Fruit fly (Drosophila melanogaster): ENCODE measurements around the gene Inx7.

The Inx7 gene

dm6 chrX:6993350-6993749 lies at the start of gene Inx7:
Inx7 (minus strand) TSS chrX:6993612.
- TF ChIP-seq psq (optimal IDR thresholded peaks at IDR 0.05) (no peak), Dll (optimal IDR thresholded peaks at IDR 0.05) (no peak), EcR (GFP tag; optimal IDR thresholded peaks at IDR 0.05) (no peak), pan (optimal IDR thresholded peaks at IDR 0.05) (no peak), usp (GFP tag; optimal IDR thresholded peaks at IDR 0.05) (no peak), CG8478 (optimal IDR thresholded peaks at IDR 0.05) (no peak)

DNA sequence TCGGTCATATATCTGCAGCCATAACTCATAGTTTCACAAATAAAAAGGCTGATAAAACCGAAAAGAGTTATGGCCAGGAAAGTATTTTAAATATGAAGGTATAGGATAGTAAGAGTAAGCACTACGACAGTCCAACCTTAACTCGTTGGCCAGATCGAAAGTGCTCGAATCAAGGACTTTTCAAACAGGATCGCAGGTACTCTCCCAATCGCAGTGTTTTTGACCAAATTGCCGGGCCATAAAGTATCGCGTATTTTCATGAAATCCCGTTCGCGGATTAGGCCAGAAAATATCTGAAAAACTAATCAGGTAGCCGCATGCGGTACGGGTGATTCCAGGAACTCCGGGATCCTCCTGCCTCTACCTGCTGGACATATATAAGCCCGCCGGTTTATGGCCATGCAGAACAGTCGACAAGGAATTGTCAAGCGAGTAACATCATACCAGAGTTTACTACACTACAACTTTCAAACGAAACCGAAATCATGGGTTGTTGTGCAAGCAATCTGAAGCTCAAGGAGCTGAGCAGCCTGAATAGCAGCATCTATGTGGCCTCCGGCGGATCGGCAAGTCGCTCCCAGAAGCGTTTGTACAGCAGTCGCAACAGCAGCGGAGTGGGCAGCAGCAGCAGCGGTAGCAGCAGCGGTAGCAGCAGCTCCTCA lies 46.9 kb upstream of the Inx7 start, which contains the start of gene CG14427:
Gene CG14427, plus strand, starts transcription at position 399 of the 662 bp plus-strand sequence.
- no peak for TF ChIP-seq Dll (optimal IDR thresholded peaks at IDR 0.05)
- no peak for TF ChIP-seq psq (optimal IDR thresholded peaks at IDR 0.05)
- no peak for TF ChIP-seq pan (optimal IDR thresholded peaks at IDR 0.05)
- no peak for TF ChIP-seq CG8478 (optimal IDR thresholded peaks at IDR 0.05)
- TF ChIP-seq EcR (GFP tag; optimal IDR thresholded peaks at IDR 0.05): no peak
- TF ChIP-seq usp (GFP tag; optimal IDR thresholded peaks at IDR 0.05): no peak

dm6 chrX:7037061-7037460 lies 43.6 kb upstream of the Inx7 start:
- TF ChIP-seq usp (GFP tag; optimal IDR thresholded peaks at IDR 0.05) (no peak), Dll (optimal IDR thresholded peaks at IDR 0.05) (no peak), psq (optimal IDR thresholded peaks at IDR 0.05) (no peak), EcR (GFP tag; optimal IDR thresholded peaks at IDR 0.05) (no peak), CG8478 (optimal IDR thresholded peaks at IDR 0.05) (no peak), pan (optimal IDR thresholded peaks at IDR 0.05) (no peak)

dm6 chrX:7034892-7035291 lies 41.5 kb upstream of the Inx7 start:
- no peak for TF ChIP-seq pan (optimal IDR thresholded peaks at IDR 0.05)
- no peak for TF ChIP-seq psq (optimal IDR thresholded peaks at IDR 0.05)
- TF ChIP-seq Dll (optimal IDR thresholded peaks at IDR 0.05): no peak
- TF ChIP-seq EcR (GFP tag; optimal IDR thresholded peaks at IDR 0.05): no peak
- no peak for TF ChIP-seq CG8478 (optimal IDR thresholded peaks at IDR 0.05)
- no peak for TF ChIP-seq usp (GFP tag; optimal IDR thresholded peaks at IDR 0.05)

dm6 chrX:7014931-7015428 lies 21.6 kb upstream of the Inx7 start:
- TF ChIP-seq pan (optimal IDR thresholded peaks at IDR 0.05) (peak; percentile 66), CG8478 (optimal IDR thresholded peaks at IDR 0.05) (no peak)

DNA sequence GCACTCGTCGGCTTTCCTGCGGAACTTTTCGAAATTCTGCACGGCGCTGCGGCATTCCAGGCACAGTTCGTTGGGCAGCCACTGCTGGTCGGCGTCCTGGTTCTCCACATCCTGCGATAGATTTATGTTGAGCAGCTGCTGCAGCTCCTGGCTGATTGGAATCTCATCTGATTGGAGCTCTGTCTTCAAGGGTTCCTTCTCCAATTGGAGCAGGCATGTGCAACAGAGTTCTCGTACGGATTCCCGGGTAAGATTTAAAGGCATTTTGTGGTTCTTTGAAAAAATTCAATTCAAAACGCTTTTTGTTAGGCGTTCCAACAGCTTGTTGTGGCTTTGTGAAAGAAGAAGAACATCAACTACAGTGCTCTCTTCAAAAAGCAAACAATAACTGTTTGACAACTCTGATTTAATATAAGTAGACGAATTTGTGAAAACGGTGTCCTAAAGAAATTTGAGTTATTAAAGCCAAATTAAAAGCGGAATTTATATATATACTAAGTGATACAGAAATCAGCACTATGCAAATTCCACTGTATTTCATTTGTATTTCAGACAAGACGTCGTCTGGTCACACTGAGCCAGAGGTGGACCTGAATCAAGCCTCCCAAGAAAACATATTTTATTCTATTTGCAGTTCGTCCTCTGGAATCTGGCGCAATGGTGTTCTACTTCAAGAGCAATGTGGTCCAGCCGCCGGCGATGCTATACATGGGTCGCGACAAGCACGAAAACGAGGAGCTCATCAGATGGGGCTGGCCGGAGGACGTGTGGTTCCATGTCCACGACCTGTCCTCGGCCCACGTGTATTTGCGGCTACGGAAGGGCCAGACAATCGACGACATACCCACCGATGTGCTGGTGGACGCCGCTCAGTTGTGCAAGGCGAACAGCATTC lies 20.2 kb upstream of the Inx7 start, which contains the start of the genes CG3032 and CG4593:
Gene CG3032, minus strand, starts transcription at position 562 of the 895 bp plus-strand sequence.
Gene CG4593, plus strand, starts transcription at position 568 of the 895 bp plus-strand sequence.
- no peak for TF ChIP-seq CG8478 (optimal IDR thresholded peaks at IDR 0.05)
- TF ChIP-seq pan (optimal IDR thresholded peaks at IDR 0.05): no peak
- no peak for TF ChIP-seq EcR (GFP tag; optimal IDR thresholded peaks at IDR 0.05)
- no peak for TF ChIP-seq Dll (optimal IDR thresholded peaks at IDR 0.05)
- TF ChIP-seq psq (optimal IDR thresholded peaks at IDR 0.05): no peak
- TF ChIP-seq usp (GFP tag; optimal IDR thresholded peaks at IDR 0.05): no peak

- no peak for TF ChIP-seq Dll (optimal IDR thresholded peaks at IDR 0.05)
- TF ChIP-seq psq (optimal IDR thresholded peaks at IDR 0.05): no peak
- no peak for TF ChIP-seq pan (optimal IDR thresholded peaks at IDR 0.05)
- no peak for TF ChIP-seq CG8478 (optimal IDR thresholded peaks at IDR 0.05)
- TF ChIP-seq EcR (GFP tag; optimal IDR thresholded peaks at IDR 0.05): no peak
Measured at dm6 chrX:7011063-7011743, 17.8 kb upstream of the Inx7 start, which contains the start of the genes cm, sloth1 and sloth2. cm (minus strand) TSS chrX:7011145. sloth1 (plus strand) TSS chrX:7011357. sloth2 (plus strand) TSS chrX:7011357.

DNA sequence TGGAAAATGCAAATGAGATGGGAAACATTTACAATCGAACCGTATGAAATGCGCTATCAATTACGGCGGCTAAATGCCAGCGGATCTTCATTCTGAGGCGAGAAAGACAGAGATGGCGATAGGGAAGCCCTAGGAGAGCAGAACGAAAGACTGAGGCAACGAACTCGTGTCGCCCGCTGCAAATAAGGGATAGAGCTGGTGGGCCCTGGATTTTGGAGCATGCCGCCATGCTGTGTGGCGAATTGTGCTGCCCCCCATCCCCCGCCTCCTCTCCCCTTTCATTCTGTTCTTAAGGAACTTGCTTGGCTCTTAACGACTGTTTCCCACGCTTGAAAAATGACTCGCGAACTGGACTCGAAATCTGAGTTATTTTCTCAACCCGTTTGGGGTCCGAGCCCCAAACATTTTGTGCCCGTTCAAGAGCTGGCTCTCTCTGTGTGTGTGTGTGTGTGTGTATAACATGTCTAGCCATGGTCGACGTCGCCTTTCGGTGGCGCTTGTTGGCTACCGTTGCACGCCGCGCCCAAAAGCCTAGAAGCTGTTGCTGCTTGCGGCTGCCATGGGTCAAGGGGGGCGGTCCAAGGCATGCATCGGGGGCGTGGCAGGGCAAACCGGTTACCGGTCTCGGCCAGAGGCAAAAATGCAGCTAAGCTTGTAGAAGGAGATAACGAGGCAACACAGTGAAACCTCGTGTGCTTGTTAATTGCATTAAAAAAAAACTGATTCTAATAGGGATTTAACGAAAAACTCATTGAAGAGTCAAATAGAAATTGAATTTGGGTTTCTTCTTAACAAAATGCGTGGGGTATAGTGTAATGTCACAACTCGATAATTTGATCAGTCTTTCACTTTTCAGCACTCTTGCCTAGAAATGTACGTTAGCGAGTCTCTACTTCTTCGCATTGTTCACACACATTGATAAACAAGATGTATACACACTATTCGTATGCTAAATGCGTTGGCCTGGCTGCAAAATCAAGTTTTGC lies 15.0 kb upstream of the Inx7 start:
- TF ChIP-seq usp (GFP tag; optimal IDR thresholded peaks at IDR 0.05): no peak
- peak in 1 of 2 experiments; percentile 62 for TF ChIP-seq EcR (GFP tag; optimal IDR thresholded peaks at IDR 0.05)

DNA sequence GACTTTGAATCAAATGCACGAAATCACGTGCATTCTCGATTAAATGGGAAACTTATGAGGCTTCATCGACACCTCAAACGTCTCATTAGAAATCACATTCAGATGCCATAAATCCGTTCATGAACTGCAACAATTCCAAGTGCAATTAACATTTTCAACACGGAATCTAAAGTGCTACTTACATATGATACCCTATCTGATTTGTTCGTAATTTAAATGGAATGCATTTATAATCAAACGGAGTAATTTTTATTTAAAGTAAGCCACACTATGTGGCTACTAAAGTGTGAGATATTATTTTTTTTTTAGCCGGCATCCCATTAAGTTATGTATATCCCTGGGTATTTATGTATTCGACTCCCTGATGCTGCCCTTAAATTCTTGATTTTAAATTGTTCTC lies 14.3 kb upstream of the Inx7 start:
- TF ChIP-seq pan (optimal IDR thresholded peaks at IDR 0.05) (no peak), Dll (optimal IDR thresholded peaks at IDR 0.05) (no peak), EcR (GFP tag; optimal IDR thresholded peaks at IDR 0.05) (no peak), psq (optimal IDR thresholded peaks at IDR 0.05) (no peak), usp (GFP tag; optimal IDR thresholded peaks at IDR 0.05) (no peak)

DNA sequence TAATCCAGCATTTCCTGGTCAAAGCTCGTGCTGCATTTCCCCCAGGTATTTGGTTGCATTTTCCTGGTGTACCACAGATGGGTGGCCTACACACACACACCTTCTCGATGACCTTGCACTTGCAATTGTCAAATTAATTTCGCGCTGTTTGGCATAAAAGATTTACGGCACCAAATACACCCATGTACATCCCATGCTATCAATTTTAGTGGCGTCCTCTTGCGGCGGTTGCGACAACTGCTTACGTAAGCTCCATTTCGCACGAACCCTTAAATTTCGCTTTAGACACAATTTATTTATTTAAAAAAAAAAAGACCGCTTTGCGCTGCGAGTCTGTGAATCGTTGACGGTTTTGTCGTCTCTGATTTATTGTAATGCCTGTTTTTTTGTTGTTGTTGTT lies 12.0 kb upstream of the Inx7 start:
- no peak for TF ChIP-seq pan (optimal IDR thresholded peaks at IDR 0.05)
- TF ChIP-seq EcR (GFP tag; optimal IDR thresholded peaks at IDR 0.05): no peak
- TF ChIP-seq CG8478 (optimal IDR thresholded peaks at IDR 0.05): no peak
- no peak for TF ChIP-seq usp (GFP tag; optimal IDR thresholded peaks at IDR 0.05)
- TF ChIP-seq psq (optimal IDR thresholded peaks at IDR 0.05): no peak
- TF ChIP-seq Dll (optimal IDR thresholded peaks at IDR 0.05): no peak
